Fruit fly (Drosophila melanogaster): ENCODE measurements around the gene Tim9a.

Tim9a gene

dm6 chrX:13384583-13385342, at the start of gene Tim9a, which contains the start of gene Rbp1-like:
Gene Tim9a (plus strand): TSS chrX:13385210.
Gene Rbp1-like (minus strand): TSS chrX:13384877.
- TF ChIP-seq usp (GFP tag; optimal IDR thresholded peaks at IDR 0.05) (no peak), Dll (optimal IDR thresholded peaks at IDR 0.05) (no peak), pan (optimal IDR thresholded peaks at IDR 0.05) (no peak), EcR (GFP tag; optimal IDR thresholded peaks at IDR 0.05) (no peak), CG8478 (optimal IDR thresholded peaks at IDR 0.05) (no peak), psq (optimal IDR thresholded peaks at IDR 0.05) (no peak)

dm6 chrX:13337454-13337853, 47.6 kb upstream of the Tim9a start, which contains the start of gene RpS15Aa:
Gene RpS15Aa (minus strand): TSS chrX:13337705.
- no peak for TF ChIP-seq EcR (GFP tag; optimal IDR thresholded peaks at IDR 0.05)
- no peak for TF ChIP-seq pan (optimal IDR thresholded peaks at IDR 0.05)
- no peak for TF ChIP-seq CG8478 (optimal IDR thresholded peaks at IDR 0.05)
- no peak for TF ChIP-seq psq (optimal IDR thresholded peaks at IDR 0.05)
- no peak for TF ChIP-seq Dll (optimal IDR thresholded peaks at IDR 0.05)
- TF ChIP-seq usp (GFP tag; optimal IDR thresholded peaks at IDR 0.05), result no peak

dm6 chrX:13338113-13338512, 46.9 kb upstream of the Tim9a start, which contains the start of gene CG15747:
Gene CG15747 (plus strand): TSS chrX:13338318.
- TF ChIP-seq Dll (optimal IDR thresholded peaks at IDR 0.05) (no peak), pan (optimal IDR thresholded peaks at IDR 0.05) (no peak), EcR (GFP tag; optimal IDR thresholded peaks at IDR 0.05) (no peak)

- TF ChIP-seq usp (GFP tag; optimal IDR thresholded peaks at IDR 0.05) (no peak), CG8478 (optimal IDR thresholded peaks at IDR 0.05) (no peak), Dll (optimal IDR thresholded peaks at IDR 0.05) (no peak), psq (optimal IDR thresholded peaks at IDR 0.05) (no peak), pan (optimal IDR thresholded peaks at IDR 0.05) (no peak), EcR (GFP tag; optimal IDR thresholded peaks at IDR 0.05) (no peak)
Observed at dm6 chrX:13345327-13345726, 39.7 kb upstream of the Tim9a start.

- TF ChIP-seq EcR (GFP tag; optimal IDR thresholded peaks at IDR 0.05) (no peak), psq (optimal IDR thresholded peaks at IDR 0.05) (no peak), Dll (optimal IDR thresholded peaks at IDR 0.05) (no peak), CG8478 (optimal IDR thresholded peaks at IDR 0.05) (no peak)
Observed at dm6 chrX:13346998-13347397, 38.0 kb upstream of the Tim9a start.

dm6 chrX:13358240-13358799, 26.7 kb upstream of the Tim9a start:
- TF ChIP-seq EcR (GFP tag; optimal IDR thresholded peaks at IDR 0.05), result no peak
- no peak for TF ChIP-seq usp (GFP tag; optimal IDR thresholded peaks at IDR 0.05)
- no peak for TF ChIP-seq Dll (optimal IDR thresholded peaks at IDR 0.05)

dm6 chrX:13358948-13359347, 26.1 kb upstream of the Tim9a start, which contains the start of gene Syt12:
Gene Syt12 (plus strand): TSS chrX:13359248.
- TF ChIP-seq Dll (optimal IDR thresholded peaks at IDR 0.05) (no peak), EcR (GFP tag; optimal IDR thresholded peaks at IDR 0.05) (no peak), CG8478 (optimal IDR thresholded peaks at IDR 0.05) (no peak), pan (optimal IDR thresholded peaks at IDR 0.05) (no peak), psq (optimal IDR thresholded peaks at IDR 0.05) (no peak), usp (GFP tag; optimal IDR thresholded peaks at IDR 0.05) (no peak)

- TF ChIP-seq CG8478 (optimal IDR thresholded peaks at IDR 0.05), result no peak
- no peak for TF ChIP-seq psq (optimal IDR thresholded peaks at IDR 0.05)
- no peak for TF ChIP-seq Dll (optimal IDR thresholded peaks at IDR 0.05)
- TF ChIP-seq usp (GFP tag; optimal IDR thresholded peaks at IDR 0.05), result no peak
- no peak for TF ChIP-seq pan (optimal IDR thresholded peaks at IDR 0.05)
- no peak for TF ChIP-seq EcR (GFP tag; optimal IDR thresholded peaks at IDR 0.05)
Observed at dm6 chrX:13368149-13368548, 16.9 kb upstream of the Tim9a start, which contains the start of gene dmrt11E. Gene dmrt11E (plus strand): TSS chrX:13368191.

- TF ChIP-seq Dll (optimal IDR thresholded peaks at IDR 0.05) (no peak), psq (optimal IDR thresholded peaks at IDR 0.05) (no peak), pan (optimal IDR thresholded peaks at IDR 0.05) (no peak), EcR (GFP tag; optimal IDR thresholded peaks at IDR 0.05) (no peak), usp (GFP tag; optimal IDR thresholded peaks at IDR 0.05) (no peak), CG8478 (optimal IDR thresholded peaks at IDR 0.05) (no peak)
Observed at dm6 chrX:13369438-13369837, 15.6 kb upstream of the Tim9a start.

dm6 chrX:13370306-13370705, 14.7 kb upstream of the Tim9a start, which contains the start of gene CG1640:
Gene CG1640 (plus strand): TSS chrX:13370606.
- no peak for TF ChIP-seq usp (GFP tag; optimal IDR thresholded peaks at IDR 0.05)
- TF ChIP-seq Dll (optimal IDR thresholded peaks at IDR 0.05), result no peak
- no peak for TF ChIP-seq EcR (GFP tag; optimal IDR thresholded peaks at IDR 0.05)
- TF ChIP-seq psq (optimal IDR thresholded peaks at IDR 0.05), result no peak
- TF ChIP-seq pan (optimal IDR thresholded peaks at IDR 0.05), result no peak
- TF ChIP-seq CG8478 (optimal IDR thresholded peaks at IDR 0.05), result no peak

dm6 chrX:13370826-13371703, 13.9 kb upstream of the Tim9a start:
- no peak for TF ChIP-seq EcR (GFP tag; optimal IDR thresholded peaks at IDR 0.05)
- TF ChIP-seq usp (GFP tag; optimal IDR thresholded peaks at IDR 0.05), result no peak
- TF ChIP-seq psq (optimal IDR thresholded peaks at IDR 0.05), result no peak
- no peak for TF ChIP-seq pan (optimal IDR thresholded peaks at IDR 0.05)
- no peak for TF ChIP-seq Dll (optimal IDR thresholded peaks at IDR 0.05)
- no peak for TF ChIP-seq CG8478 (optimal IDR thresholded peaks at IDR 0.05)

- TF ChIP-seq Dll (optimal IDR thresholded peaks at IDR 0.05) (no peak), EcR (GFP tag; optimal IDR thresholded peaks at IDR 0.05) (no peak), pan (optimal IDR thresholded peaks at IDR 0.05) (no peak), usp (GFP tag; optimal IDR thresholded peaks at IDR 0.05) (no peak), psq (optimal IDR thresholded peaks at IDR 0.05) (no peak), CG8478 (optimal IDR thresholded peaks at IDR 0.05) (no peak)
Observed at dm6 chrX:13371704-13372049, 13.3 kb upstream of the Tim9a start.

All from whole organism.